Worm (Caenorhabditis elegans): ENCODE results near the gene F47D12.6.

DNA sequence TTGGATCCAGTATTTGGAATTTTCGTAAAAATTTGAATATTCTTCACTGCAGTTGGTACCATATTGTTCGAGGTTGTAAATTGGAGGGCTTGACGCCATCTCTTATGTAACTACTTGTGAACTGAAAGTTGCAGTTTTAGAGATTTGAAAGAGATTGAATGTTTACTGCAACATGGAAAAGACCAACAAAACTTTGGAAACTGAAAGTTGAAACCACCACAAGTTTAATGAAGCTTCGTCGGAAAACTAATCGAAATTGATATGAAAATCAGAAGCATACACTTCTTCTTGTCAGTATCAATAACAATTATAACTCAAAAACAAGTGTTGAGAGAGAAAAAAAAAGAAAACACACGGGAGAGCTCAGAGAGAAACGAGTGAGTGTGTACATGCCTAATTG is 19.0 kb downstream of the F47D12.6 start, which contains the start of gene srg-7:
- TF ChIP-seq nhr-71 (tag; optimal IDR thresholded peaks at IDR 0.05) (no peak), lir-3 (tag; optimal IDR thresholded peaks at IDR 0.05; ENCODE audit: poor library complexity) (no peak), skn-1 (tag; optimal IDR thresholded peaks at IDR 0.05) (no peak), fkh-10 (GFP tag; optimal IDR thresholded peaks at IDR 0.05) (no peak), rnt-1 (tag; optimal IDR thresholded peaks at IDR 0.05) (no peak), mep-1 (tag; optimal IDR thresholded peaks at IDR 0.05) (no peak), C04F5.9 (tag; optimal IDR thresholded peaks at IDR 0.05) (no peak), zag-1 (tag; optimal IDR thresholded peaks at IDR 0.05) (no peak), pqm-1 (tag; optimal IDR thresholded peaks at IDR 0.05) (no peak)
